Worm (Caenorhabditis elegans) whole organism, late embryonic: Measurements from ENCODE around the gene malt-1.

Source experiments
- unc-3 ChIP-seq, 2 experiments: fragments of 200-800 bp in 1 of 2; sonication (Bioruptor generic) in 1 of 2; sonication (generic microtip) in 1 of 2; conservative IDR thresholded peaks in 1 of 2; optimal IDR thresholded peaks in 1 of 2; 2 replicates each; pipeline versions ENCODE4 v1.3.6 to Lab custom; 2016 to 2022; ENCODE audit warnings: missing compliant biosample characterization in 2 of 2, missing genetic modification characterization in 2 of 2, missing genetic modification reagents in 1 of 2
- unc-86 ChIP-seq: sonication (generic microtip); optimal IDR thresholded peaks from 2 replicates; lab custom pipeline; 2016; ENCODE audit warnings: missing genetic modification characterization, missing compliant biosample characterization

- TF ChIP-seq unc-86: no peak
- no peak for TF ChIP-seq unc-3 (GFP tag; conservative IDR thresholded peaks at IDR 0.05; lab: Robert Waterston, UW)
- no peak for TF ChIP-seq unc-3 (tag; optimal IDR thresholded peaks at IDR 0.05; lab: Kevin White, UChicago)
Measured at ce11 chrII:6955084-6955697, 4.1 kb upstream of the malt-1 start.
